Worm (Caenorhabditis elegans): ENCODE results near the gene R11G1.1.

R11G1.1 gene

DNA sequence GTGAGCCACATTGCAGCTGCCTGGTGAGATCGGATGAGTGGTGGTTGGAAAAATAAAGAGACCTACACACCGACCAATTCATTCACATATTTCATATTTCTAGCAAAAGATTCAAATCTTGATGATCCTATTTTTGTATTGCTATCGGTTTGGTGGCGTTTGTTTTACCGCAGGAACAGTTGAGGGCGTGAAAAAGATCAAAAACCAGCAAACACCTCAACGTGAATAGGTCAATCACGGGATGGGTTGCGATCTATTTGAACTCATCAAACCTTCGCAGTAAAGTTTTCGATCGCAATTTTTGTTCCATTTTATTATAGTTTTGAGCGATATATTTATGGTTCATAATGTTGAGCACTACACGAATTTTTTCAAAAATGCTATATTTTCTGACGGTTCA lies 42.6 kb downstream of the R11G1.1 start:
- TF ChIP-seq Y53G8AR.9 (GFP tag; conservative IDR thresholded peaks at IDR 0.05) (no peak), madf-6 (GFP tag; IDR thresholded peaks at IDR 0.05) (no peak), F39B2.1 (GFP tag; IDR thresholded peaks at IDR 0.05) (no peak), atf-7 (tag; optimal IDR thresholded peaks at IDR 0.05) (no peak)

ce11 chrX:3705319-3705718 lies 46.0 kb downstream of the R11G1.1 start:
- no peak for TF ChIP-seq cebp-1 (GFP tag; IDR thresholded peaks at IDR 0.05)
- TF ChIP-seq cebp-1 (tag; optimal IDR thresholded peaks at IDR 0.05), result peak; percentile 28
- TF ChIP-seq lin-54 (GFP tag; optimal IDR thresholded peaks at IDR 0.05), result no peak

DNA sequence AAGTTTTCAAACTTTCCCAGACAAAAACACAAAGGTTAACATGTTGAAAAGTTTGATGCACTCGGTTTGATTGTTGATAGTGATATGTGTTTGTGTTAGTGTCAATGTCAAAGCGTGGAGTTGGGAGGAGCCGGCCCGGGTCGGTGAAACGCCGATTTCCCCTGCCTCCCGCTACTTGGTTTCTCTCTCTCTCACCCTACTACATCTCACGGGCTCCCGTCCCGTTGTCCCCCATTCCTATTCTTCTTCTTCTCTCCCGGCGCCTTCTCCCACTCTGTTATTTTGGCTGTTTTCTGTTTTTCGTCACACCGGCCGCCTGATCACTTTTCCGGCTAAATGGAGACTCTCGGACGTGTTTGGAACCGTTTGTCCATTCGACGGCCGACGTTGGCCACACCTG lies 47.0 kb downstream of the R11G1.1 start:
- TF ChIP-seq dpff-1 (tag; optimal IDR thresholded peaks at IDR 0.05), result no peak
- no peak for TF ChIP-seq ama-1 (optimal IDR thresholded peaks at IDR 0.05)
- TF ChIP-seq ama-1 (GFP tag; optimal IDR thresholded peaks at IDR 0.05), result no peak
- TF ChIP-seq ZK185.1 (tag; optimal IDR thresholded peaks at IDR 0.05; ENCODE audit: poor library complexity, severe bottlenecking), result no peak
- no peak for TF ChIP-seq repo-1 (tag; optimal IDR thresholded peaks at IDR 0.05)
- no peak for TF ChIP-seq Y67H2A.10 (GFP tag; conservative IDR thresholded peaks at IDR 0.05)
- no peak for TF ChIP-seq C06A6.2 (GFP tag; conservative IDR thresholded peaks at IDR 0.05)
- TF ChIP-seq ztf-25 (GFP tag; IDR thresholded peaks at IDR 0.05), result no peak
- TF ChIP-seq zfh-2 (GFP tag; conservative IDR thresholded peaks at IDR 0.05), result peak; percentile 70

ce11 chrX:3709747-3710146 lies 50.5 kb downstream of the R11G1.1 start:
- TF ChIP-seq Y67H2A.10 (GFP tag; conservative IDR thresholded peaks at IDR 0.05) (no peak), him-1 (tag; optimal IDR thresholded peaks at IDR 0.05) (no peak), dpff-1 (tag; optimal IDR thresholded peaks at IDR 0.05) (no peak), hlh-26 (GFP tag; conservative IDR thresholded peaks at IDR 0.05) (no peak), ztf-28 (GFP tag; IDR thresholded peaks at IDR 0.05) (no peak), T07F8.4 (tag; optimal IDR thresholded peaks at IDR 0.05) (no peak), ceh-79 (tag; optimal IDR thresholded peaks at IDR 0.05) (no peak), nfya-1 (tag; optimal IDR thresholded peaks at IDR 0.05; ENCODE audit: borderline replicate concordance, insufficient read depth) (no peak), tbx-9 (tag; optimal IDR thresholded peaks at IDR 0.05; ENCODE audit: borderline replicate concordance) (no peak), atf-7 (tag; optimal IDR thresholded peaks at IDR 0.05) (no peak), madf-6 (GFP tag; IDR thresholded peaks at IDR 0.05) (no peak), F49E8.2 (tag; optimal IDR thresholded peaks at IDR 0.05; ENCODE audit: insufficient read depth) (no peak), lir-1 (GFP tag; conservative IDR thresholded peaks at IDR 0.05) (no peak), aptf-2 (GFP tag; conservative IDR thresholded peaks at IDR 0.05) (no peak), lin-54 (GFP tag; optimal IDR thresholded peaks at IDR 0.05) (no peak)

- TF ChIP-seq ceh-58 (GFP tag; IDR thresholded peaks at IDR 0.05) (no peak), K11D2.4 (GFP tag; IDR thresholded peaks at IDR 0.05) (0 out of 2 replicates have a peak, but pooled peaks have one; percentile 13), K12H6.12 (tag; optimal IDR thresholded peaks at IDR 0.05) (peak; percentile 27), ekl-4 (GFP tag; IDR thresholded peaks at IDR 0.05) (no peak), ets-4 (GFP tag; optimal IDR thresholded peaks at IDR 0.05) (no peak)
These were observed 52.3 kb downstream of the R11G1.1 start for ce11 chrX:3711581-3712101.

- TF ChIP-seq nfya-1 (tag; optimal IDR thresholded peaks at IDR 0.05; ENCODE audit: borderline replicate concordance, insufficient read depth) (no peak), ceh-40 (GFP tag; IDR thresholded peaks at IDR 0.05) (no peak), pbrm-1 (GFP tag; IDR thresholded peaks at IDR 0.05) (no peak), atf-7 (tag; optimal IDR thresholded peaks at IDR 0.05) (no peak), him-1 (tag; optimal IDR thresholded peaks at IDR 0.05) (no peak), dpl-1 (GFP tag; optimal IDR thresholded peaks at IDR 0.05) (no peak), efl-1 (GFP tag; optimal IDR thresholded peaks at IDR 0.05) (no peak), xnd-1 (tag; optimal IDR thresholded peaks at IDR 0.05) (no peak), mcd-1 (GFP tag; IDR thresholded peaks at IDR 0.05) (no peak), nhr-27 (tag; optimal IDR thresholded peaks at IDR 0.05) (no peak), snpc-3.4 (tag; optimal IDR thresholded peaks at IDR 0.05) (no peak), ceh-58 (GFP tag; IDR thresholded peaks at IDR 0.05) (no peak)
These were observed 55.5 kb downstream of the R11G1.1 start, which contains the start of gene C01C4.2 for ce11 chrX:3714797-3715196. Gene C01C4.2, plus strand, starts transcription at chrX:3715097.
